Fruit fly (Drosophila melanogaster) Kc167 (cell line): ENCODE data around the gene CG31102.

Experiments
- h ChIP-seq: fragments of >200 bp; optimal IDR thresholded peaks from 3 replicates; lab custom pipeline; 2018; ENCODE audit warnings: missing external identifiers
- psq ChIP-seq: fragments of >200 bp; optimal IDR thresholded peaks from 2 replicates; lab custom pipeline; 2017; ENCODE audit warnings: missing external identifiers
- ttk ChIP-seq: sonication (Bioruptor generic); optimal IDR thresholded peaks from 2 replicates; lab custom pipeline; 2017; ENCODE audit warnings: missing external identifiers

DNA sequence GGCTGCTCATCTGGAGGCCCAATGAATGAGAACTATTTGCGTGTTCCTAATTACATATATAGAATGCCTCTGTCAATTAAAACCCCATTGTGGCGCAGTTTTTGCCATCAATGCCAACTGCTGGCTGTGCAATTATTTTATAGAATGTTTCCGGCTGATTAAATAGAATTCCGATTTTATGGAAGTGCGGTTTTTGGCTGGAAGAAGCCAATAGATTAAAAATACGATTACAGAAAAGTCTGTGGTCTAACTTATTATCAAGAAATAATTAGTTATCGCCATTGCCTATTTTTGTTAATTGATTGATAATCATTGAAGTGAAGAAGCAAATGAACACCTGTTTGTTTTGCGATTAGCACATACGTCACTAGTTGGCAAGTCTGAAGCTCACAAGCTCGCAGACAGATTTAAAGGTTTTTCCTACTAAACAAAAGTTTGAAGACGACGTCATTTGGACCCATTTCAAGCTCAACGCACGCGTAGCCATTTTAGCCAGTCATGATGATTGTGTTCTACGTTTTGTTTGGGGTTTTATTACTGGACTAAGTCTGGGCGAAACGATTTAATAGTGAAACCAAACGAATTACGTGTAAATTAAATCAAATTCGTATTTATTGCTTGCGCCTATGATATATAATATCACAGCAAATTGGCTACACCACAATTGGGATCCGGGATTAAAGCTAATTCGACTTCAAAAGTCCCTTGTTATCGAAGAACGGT, 10.6 kb upstream of the CG31102 start:
- no peak for TF ChIP-seq h (lab: Kevin White, UChicago)
- TF ChIP-seq psq (lab: Kevin White, UChicago): no peak
- TF ChIP-seq ttk (lab: Kevin White, UChicago): no peak
